Worm (Caenorhabditis elegans) whole organism, late embryonic: Measurements from ENCODE around the gene irg-3.

Experiments used
- ceh-22 ChIP-seq: sonication (generic microtip); optimal IDR thresholded peaks from 2 replicates; lab custom pipeline; 2017; ENCODE audit warnings: missing biosample characterization, missing genetic modification characterization
- ceh-31 ChIP-seq: sonication (generic microtip); optimal IDR thresholded peaks from 2 replicates; lab custom pipeline; 2016; ENCODE audit warnings: missing genetic modification characterization, missing compliant biosample characterization
- fax-1 ChIP-seq: sonication (generic microtip); optimal IDR thresholded peaks from 2 replicates; lab custom pipeline; 2016; ENCODE audit warnings: missing genotype, missing genetic modification characterization, missing compliant biosample characterization
- fkh-10 ChIP-seq: fragments of 150-350 bp; optimal IDR thresholded peaks from 2 replicates; lab custom pipeline; 2014; ENCODE audit warnings: missing biosample characterization, missing genetic modification reagents, missing genetic modification characterization
- fkh-6 ChIP-seq: sonication (generic microtip); optimal IDR thresholded peaks from 2 replicates; lab custom pipeline; 2016; ENCODE audit warnings: missing genetic modification characterization, missing compliant biosample characterization
- hlh-30 ChIP-seq: sonication (generic microtip); optimal IDR thresholded peaks from 2 replicates; lab custom pipeline; 2017; ENCODE audit warnings: antibody characterized with exemption, missing genetic modification characterization, missing compliant biosample characterization; ENCODE audit not compliant: insufficient read depth
- madf-2 ChIP-seq: sonication (generic microtip); optimal IDR thresholded peaks from 2 replicates; lab custom pipeline; 2017; ENCODE audit warnings: missing genetic modification characterization, missing compliant biosample characterization
- nhr-11 ChIP-seq: fragments of 150-350 bp; optimal IDR thresholded peaks from 2 replicates; lab custom pipeline; 2014; ENCODE audit warnings: missing biosample characterization, missing genetic modification characterization
- pha-4 ChIP-seq: fragments of 150-350 bp; optimal IDR thresholded peaks from 2 replicates; lab custom pipeline; 2018; ENCODE audit warnings: missing biosample characterization, missing genetic modification reagents, missing genetic modification characterization
- pqm-1 ChIP-seq: sonication (generic microtip); optimal IDR thresholded peaks from 2 replicates; lab custom pipeline; 2016; ENCODE audit warnings: missing genetic modification characterization, missing compliant biosample characterization
- rnt-1 ChIP-seq: sonication (generic microtip); optimal IDR thresholded peaks from 2 replicates; lab custom pipeline; 2016; ENCODE audit warnings: missing genetic modification characterization, missing compliant biosample characterization
- zip-5 ChIP-seq: sonication (generic microtip); optimal IDR thresholded peaks from 2 replicates; lab custom pipeline; 2016; ENCODE audit warnings: missing genetic modification characterization, missing compliant biosample characterization

DNA sequence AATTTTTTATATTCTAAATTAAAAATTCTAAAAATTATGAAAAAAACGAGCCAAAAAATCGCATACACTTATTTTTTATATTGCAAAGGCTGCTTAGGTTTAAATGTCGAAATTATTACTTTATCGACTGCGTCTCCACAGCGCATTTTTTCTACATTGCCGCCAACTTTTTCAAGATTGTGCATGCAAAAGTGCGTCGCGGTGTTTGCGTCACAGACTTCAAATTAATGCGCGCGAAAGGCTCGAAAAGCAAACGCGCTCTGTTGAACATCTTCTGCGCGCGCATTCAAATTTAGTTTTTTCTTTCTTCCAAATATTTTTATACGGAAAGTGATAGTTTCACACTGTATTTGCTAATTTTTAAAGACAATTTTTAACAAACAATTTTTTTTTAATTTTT lies 8.2 kb downstream of the irg-3 start:
- TF ChIP-seq pqm-1 (tag; lab: Kevin White, UChicago) = no peak
- TF ChIP-seq pha-4 = no peak
- TF ChIP-seq nhr-11 = no peak
- TF ChIP-seq ceh-31 (tag; lab: Kevin White, UChicago) = peak; percentile 48
- no peak for TF ChIP-seq zip-5 (tag; lab: Kevin White, UChicago)
- no peak for TF ChIP-seq hlh-30 (tag; lab: Kevin White, UChicago)
- peak; percentile 2 for TF ChIP-seq rnt-1 (tag; lab: Kevin White, UChicago)
- TF ChIP-seq fkh-6 (tag; lab: Kevin White, UChicago) = no peak
- no peak for TF ChIP-seq fax-1 (tag; lab: Kevin White, UChicago)
- no peak for TF ChIP-seq ceh-22
- TF ChIP-seq fkh-10 = no peak
- no peak for TF ChIP-seq madf-2 (tag; lab: Kevin White, UChicago)
